Worm (Caenorhabditis elegans): ENCODE data around the gene spsb-2.

The spsb-2 gene

DNA sequence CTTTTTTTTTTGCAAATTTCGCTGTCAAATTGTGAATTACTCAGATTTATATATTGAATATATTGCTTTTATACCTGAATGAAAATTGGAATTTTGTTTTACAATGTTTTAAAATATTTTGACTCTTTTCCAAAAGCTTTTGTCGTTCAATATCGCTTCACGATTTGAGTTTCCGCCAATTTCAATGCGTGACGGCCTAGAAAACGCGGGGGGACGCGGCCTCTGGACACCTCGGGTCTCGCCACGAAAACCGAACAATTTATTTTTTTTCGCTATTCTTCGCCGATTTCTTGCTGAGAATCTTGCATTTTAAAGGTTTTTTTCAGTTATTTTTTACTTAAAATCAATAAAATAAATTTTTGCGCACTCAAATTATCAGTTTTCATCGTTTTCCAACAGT, 2.6 kb downstream of the spsb-2 start, which contains the start of gene Y46E12BL.2:
Y46E12BL.2 (plus strand) TSS at position 243 of the 400 bp plus-strand sequence.
- TF ChIP-seq ztf-18 (tag; optimal IDR thresholded peaks at IDR 0.05) (peak; percentile 13), hlh-26 (GFP tag; conservative IDR thresholded peaks at IDR 0.05) (no peak), cebp-2 (GFP tag; IDR thresholded peaks at IDR 0.05) (no peak), zfh-2 (GFP tag; conservative IDR thresholded peaks at IDR 0.05) (no peak), madf-10 (tag; optimal IDR thresholded peaks at IDR 0.05) (peak; percentile 13), ceh-100 (GFP tag; IDR thresholded peaks at IDR 0.05) (peak; percentile 70), pbrm-1 (GFP tag; IDR thresholded peaks at IDR 0.05) (peak; percentile 77; the same call in 1 of the 2 replicates), rcor-1 (GFP tag; IDR thresholded peaks at IDR 0.05) (peak; percentile 47; the same call in 1 of the 2 replicates), egl-44 (GFP tag; IDR thresholded peaks at IDR 0.05) (no peak), snpc-1.1 (tag; optimal IDR thresholded peaks at IDR 0.05; ENCODE audit: insufficient read depth) (peak; percentile 7), cebp-1 (GFP tag; IDR thresholded peaks at IDR 0.05) (peak; percentile 68), cebp-1 (tag; optimal IDR thresholded peaks at IDR 0.05) (peak; percentile 54), snpc-4 (GFP tag; optimal IDR thresholded peaks at IDR 0.05) (no peak), snpc-4 (tag; optimal IDR thresholded peaks at IDR 0.05) (peak in 3 of 4 experiments; percentile 34 to 45 (median 43)), lin-54 (GFP tag; optimal IDR thresholded peaks at IDR 0.05) (peak; percentile 96), lir-1 (GFP tag; conservative IDR thresholded peaks at IDR 0.05) (peak; percentile 64), C17E4.6 (GFP tag; IDR thresholded peaks at IDR 0.05) (peak; percentile 61; the same call in 1 of the 2 replicates), hmg-1.2 (GFP tag; IDR thresholded peaks at IDR 0.05) (peak; percentile 64), D2030.7 (GFP tag; IDR thresholded peaks at IDR 0.05) (peak; percentile 91), efl-1 (GFP tag; optimal IDR thresholded peaks at IDR 0.05) (peak; percentile 89), athp-1 (tag; optimal IDR thresholded peaks at IDR 0.05) (no peak), sptf-2 (GFP tag; optimal IDR thresholded peaks at IDR 0.05) (no peak), ama-1 (optimal IDR thresholded peaks at IDR 0.05) (no peak), ama-1 (GFP tag; optimal IDR thresholded peaks at IDR 0.05) (peak in 1 of 2 experiments; percentile 7), snpc-1.3 (tag; optimal IDR thresholded peaks at IDR 0.05; ENCODE audit: insufficient read depth) (peak; percentile 67), F33H1.4 (GFP tag; IDR thresholded peaks at IDR 0.05) (peak; percentile 89), Y67H2A.10 (GFP tag; conservative IDR thresholded peaks at IDR 0.05) (no peak; the same call in 1 of the 2 replicates), Y95B8A.8 (GFP tag; IDR thresholded peaks at IDR 0.05) (peak; percentile 68), Y79H2A.3 (GFP tag; conservative IDR thresholded peaks at IDR 0.05) (peak; percentile 66; the same call in 1 of the 2 replicates), madf-6 (GFP tag; IDR thresholded peaks at IDR 0.05) (peak; percentile 83), aptf-2 (GFP tag; conservative IDR thresholded peaks at IDR 0.05) (0 out of 2 replicates have a peak, but pooled peaks have one; percentile 29), nfya-2 (GFP tag; IDR thresholded peaks at IDR 0.05) (no peak), attf-3 (GFP tag; conservative IDR thresholded peaks at IDR 0.05) (0 out of 2 replicates have a peak, but pooled peaks have one; percentile 23), B0261.1 (tag; optimal IDR thresholded peaks at IDR 0.05) (no peak), F23B12.7 (tag; optimal IDR thresholded peaks at IDR 0.05; ENCODE audit: insufficient read depth) (peak; percentile 63), Y56A3A.18 (GFP tag; IDR thresholded peaks at IDR 0.05) (no peak), Y53G8AR.9 (GFP tag; conservative IDR thresholded peaks at IDR 0.05) (peak; percentile 72), K11D2.4 (GFP tag; IDR thresholded peaks at IDR 0.05) (0 out of 2 replicates have a peak, but pooled peaks have one; percentile 17), T07F8.4 (tag; optimal IDR thresholded peaks at IDR 0.05) (no peak), gei-17 (GFP tag; optimal IDR thresholded peaks at IDR 0.05) (no peak), hrde-1 (tag; optimal IDR thresholded peaks at IDR 0.05; ENCODE audit: borderline replicate concordance) (peak; percentile 40), ceh-91 (GFP tag; IDR thresholded peaks at IDR 0.05) (peak; percentile 85), B0019.2 (GFP tag; conservative IDR thresholded peaks at IDR 0.05) (peak; percentile 67), K12H6.12 (tag; optimal IDR thresholded peaks at IDR 0.05) (peak; percentile 54), ztf-28 (GFP tag; IDR thresholded peaks at IDR 0.05) (peak; percentile 88), F55B11.4 (tag; optimal IDR thresholded peaks at IDR 0.05; ENCODE audit: borderline replicate concordance, insufficient read depth) (no peak), ceh-79 (tag; optimal IDR thresholded peaks at IDR 0.05) (no peak), madf-3 (GFP tag; IDR thresholded peaks at IDR 0.05) (peak; percentile 82)
